Fruit fly (Drosophila melanogaster) whole organism, embryonic: Measurements from ENCODE around the gene CG8516.

Experiments
- Atf3 ChIP-seq: fragments of 200-800 bp; sonication (Bioruptor generic); optimal IDR thresholded peaks from 3 replicates; lab custom pipeline; 2016; ENCODE audit warnings: missing biosample characterization, missing genetic modification characterization
- BtbVII ChIP-seq: fragments of 200-800 bp; sonication (Bioruptor generic); optimal IDR thresholded peaks from 3 replicates; lab custom pipeline; 2017; ENCODE audit warnings: missing biosample characterization, mild to moderate bottlenecking, missing genetic modification characterization
- CG1024 ChIP-seq: fragments of 200-800 bp; sonication (Bioruptor generic); IDR thresholded peaks from 2 replicates; pipeline ENCODE4 v1.3.6; 2022; ENCODE audit warnings: missing biosample characterization, missing genetic modification characterization
- CG10366 ChIP-seq: fragments of 200-800 bp; sonication (Bioruptor generic); IDR thresholded peaks from 2 replicates; pipeline ENCODE4 v1.3.6; 2022; ENCODE audit warnings: missing biosample characterization, missing genetic modification characterization
- CG11398 ChIP-seq: fragments of 200-800 bp; sonication (Bioruptor generic); optimal IDR thresholded peaks from 2 replicates; lab custom pipeline; 2016; ENCODE audit warnings: missing biosample characterization, missing genetic modification characterization
- CG11560 ChIP-seq: fragments of 200-800 bp; sonication (Bioruptor generic); IDR thresholded peaks from 3 replicates; pipeline ENCODE4 v1.3.6; 2022; ENCODE audit warnings: missing biosample characterization, missing genetic modification characterization
- CG12071 ChIP-seq: fragments of 200-800 bp; sonication (Bioruptor generic); optimal IDR thresholded peaks from 3 replicates; lab custom pipeline; 2018; ENCODE audit warnings: missing biosample characterization, mild to moderate bottlenecking, missing genetic modification characterization
- CG12391 ChIP-seq: fragments of 200-800 bp; sonication (Bioruptor generic); optimal IDR thresholded peaks from 3 replicates; lab custom pipeline; 2018; ENCODE audit warnings: missing biosample characterization, mild to moderate bottlenecking, missing genetic modification characterization, moderate library complexity
- CG12744 ChIP-seq: fragments of 200-800 bp; sonication (Bioruptor generic); optimal IDR thresholded peaks from 2 replicates; lab custom pipeline; 2016; ENCODE audit warnings: missing biosample characterization, missing genetic modification characterization
- CG13296 ChIP-seq: fragments of 200-800 bp; sonication (Bioruptor generic); optimal IDR thresholded peaks from 3 replicates; lab custom pipeline; 2018; ENCODE audit warnings: missing biosample characterization, mild to moderate bottlenecking, missing genetic modification characterization
- CG14667 ChIP-seq: fragments of 200-800 bp; sonication (Bioruptor generic); IDR thresholded peaks from 2 replicates; pipeline ENCODE4 v1.3.6; 2022; ENCODE audit warnings: missing biosample characterization, missing genetic modification characterization
- CG15479 ChIP-seq: fragments of 200-800 bp; sonication (Bioruptor generic); optimal IDR thresholded peaks from 3 replicates; lab custom pipeline; 2019; ENCODE audit warnings: missing biosample characterization, mild to moderate bottlenecking, missing genetic modification characterization, moderate library complexity
- CG1603 ChIP-seq: fragments of 200-800 bp; sonication (Bioruptor generic); optimal IDR thresholded peaks from 2 replicates; lab custom pipeline; 2019; ENCODE audit warnings: missing biosample characterization, mild to moderate bottlenecking, missing genetic modification characterization, moderate library complexity
- CG17612 ChIP-seq: fragments of 200-800 bp; sonication (Bioruptor generic); IDR thresholded peaks from 2 replicates; pipeline ENCODE4 v1.3.6; 2022; ENCODE audit warnings: missing biosample characterization, missing genetic modification characterization
- CG17829 ChIP-seq: fragments of 200-800 bp; optimal IDR thresholded peaks from 2 replicates; lab custom pipeline; 2019; ENCODE audit warnings: missing biosample characterization, mild to moderate bottlenecking, missing genetic modification characterization, moderate library complexity
- CG3847 ChIP-seq: fragments of 200-800 bp; sonication (Bioruptor generic); IDR thresholded peaks from 2 replicates; pipeline ENCODE4 v1.3.6; 2022; ENCODE audit warnings: missing biosample characterization, missing genetic modification characterization
- CG4360 ChIP-seq: fragments of 200-800 bp; sonication (Bioruptor generic); IDR thresholded peaks from 2 replicates; pipeline ENCODE4 v1.3.6; 2022; ENCODE audit warnings: missing biosample characterization, missing genetic modification characterization
- CG6272 ChIP-seq: fragments of 200-800 bp; sonication (Bioruptor generic); IDR thresholded peaks from 2 replicates; pipeline ENCODE4 v1.3.6; 2022; ENCODE audit warnings: missing biosample characterization, missing genetic modification characterization
- CG6765 ChIP-seq: fragments of 200-800 bp; sonication (Bioruptor generic); optimal IDR thresholded peaks from 3 replicates; lab custom pipeline; 2017; ENCODE audit warnings: missing biosample characterization, mild to moderate bottlenecking, missing genetic modification characterization
- CG6791 ChIP-seq: fragments of 200-800 bp; sonication (Bioruptor generic); IDR thresholded peaks from 3 replicates; pipeline ENCODE4 v1.3.6; 2022; ENCODE audit warnings: missing biosample characterization, missing genetic modification characterization; ENCODE audit not compliant: partially characterized antibody
- CG7745 ChIP-seq: fragments of 200-800 bp; sonication (Bioruptor generic); optimal IDR thresholded peaks from 2 replicates; lab custom pipeline; 2018; ENCODE audit warnings: missing biosample characterization, mild to moderate bottlenecking, missing genetic modification characterization, moderate library complexity
- CG7839 ChIP-seq: fragments of 200-800 bp; sonication (Bioruptor generic); optimal IDR thresholded peaks from 3 replicates; lab custom pipeline; 2018; ENCODE audit warnings: missing biosample characterization, mild to moderate bottlenecking, missing genetic modification characterization, moderate library complexity
- CG8089 ChIP-seq: fragments of 200-800 bp; sonication (Bioruptor generic); optimal IDR thresholded peaks from 3 replicates; lab custom pipeline; 2016; ENCODE audit warnings: missing biosample characterization, missing genetic modification characterization
- CG9817 ChIP-seq: fragments of 200-800 bp; sonication (Bioruptor generic); optimal IDR thresholded peaks from 2 replicates; lab custom pipeline; 2018; ENCODE audit warnings: missing biosample characterization, mild to moderate bottlenecking, missing genetic modification characterization, moderate library complexity
- Dek ChIP-seq: fragments of 200-800 bp; sonication (Bioruptor generic); optimal IDR thresholded peaks from 3 replicates; lab custom pipeline; 2019; ENCODE audit warnings: missing biosample characterization, mild to moderate bottlenecking, missing genetic modification characterization, moderate library complexity
- Dfd ChIP-seq, 2 experiments: fragments of >200 bp; optimal IDR thresholded peaks; 2 replicates each; lab custom pipeline; 2017; ENCODE audit warnings: missing biosample characterization in 2 of 2, missing genetic modification characterization in 2 of 2
- Fer1 ChIP-seq: fragments of 200-800 bp; sonication (Bioruptor generic); optimal IDR thresholded peaks from 2 replicates; lab custom pipeline; 2017; ENCODE audit warnings: missing biosample characterization, mild to moderate bottlenecking, missing genetic modification characterization
- Gsc ChIP-seq: fragments of 200-800 bp; sonication (Bioruptor generic); IDR thresholded peaks from 2 replicates; pipeline ENCODE4 v1.3.6; 2022; ENCODE audit warnings: missing biosample characterization, missing genetic modification characterization
- Gug ChIP-seq: fragments of 200-800 bp; sonication (Bioruptor generic); IDR thresholded peaks from 4 replicates; pipeline ENCODE4 v1.3.6; 2022; ENCODE audit warnings: missing biosample characterization, missing genetic modification characterization
- H15 ChIP-seq: fragments of 200-800 bp; sonication (Bioruptor generic); IDR thresholded peaks from 3 replicates; pipeline ENCODE4 v1.3.6; 2022; ENCODE audit warnings: missing biosample characterization, missing genetic modification characterization
- Kr ChIP-seq: fragments of 200-800 bp; sonication (Bioruptor generic); optimal IDR thresholded peaks from 2 replicates; lab custom pipeline; 2017; ENCODE audit warnings: missing biosample characterization, mild to moderate bottlenecking, missing genetic modification characterization
- Mad ChIP-seq: fragments of 200-800 bp; sonication (Bioruptor generic); optimal IDR thresholded peaks from 2 replicates; lab custom pipeline; 2016; ENCODE audit warnings: missing biosample characterization, missing genetic modification characterization
- Mrtf ChIP-seq: fragments of 200-800 bp; sonication (Bioruptor generic); IDR thresholded peaks from 3 replicates; pipeline ENCODE4 v1.3.6; 2022; ENCODE audit warnings: missing biosample characterization, missing genetic modification characterization
- NK7.1 ChIP-seq: fragments of 200-800 bp; sonication (Bioruptor generic); optimal IDR thresholded peaks from 3 replicates; lab custom pipeline; 2016; ENCODE audit warnings: missing biosample characterization, missing genetic modification characterization
- Ptx1 ChIP-seq: fragments of 200-800 bp; sonication (Bioruptor generic); IDR thresholded peaks from 2 replicates; pipeline ENCODE4 v1.3.6; 2022; ENCODE audit warnings: missing biosample characterization, missing genetic modification characterization
- bab2 ChIP-seq: fragments of 200-800 bp; sonication (Bioruptor generic); optimal IDR thresholded peaks from 2 replicates; lab custom pipeline; 2016; ENCODE audit warnings: missing biosample characterization, missing genetic modification characterization
- br ChIP-seq: fragments of >200 bp; optimal IDR thresholded peaks from 2 replicates; lab custom pipeline; 2017
- bsh ChIP-seq, 2 experiments: fragments of 200-800 bp; sonication (Bioruptor generic); optimal IDR thresholded peaks; 2 replicates each; lab custom pipeline; 2017 to 2018; ENCODE audit warnings: mild to moderate bottlenecking in 2 of 2, missing biosample characterization in 2 of 2, missing genetic modification characterization in 2 of 2, moderate library complexity in 1 of 2
- crp ChIP-seq, 2 experiments: fragments of 200-800 bp; sonication (Bioruptor generic); optimal IDR thresholded peaks; 2 replicates in 1 of 2; 3 replicates in 1 of 2; lab custom pipeline; 2017; ENCODE audit warnings: missing biosample characterization in 2 of 2, missing genetic modification characterization in 2 of 2, mild to moderate bottlenecking in 1 of 2, moderate library complexity in 1 of 2
- danr ChIP-seq: fragments of 200-800 bp; sonication (Bioruptor generic); IDR thresholded peaks from 2 replicates; pipeline ENCODE4 v1.3.6; 2022; ENCODE audit warnings: missing biosample characterization, missing genetic modification characterization
- ewg ChIP-seq: fragments of 200-800 bp; sonication (Bioruptor generic); optimal IDR thresholded peaks from 3 replicates; lab custom pipeline; 2017; ENCODE audit warnings: mild to moderate bottlenecking, missing biosample characterization, missing genetic modification reagents, missing genetic modification characterization
- hkb ChIP-seq, 2 experiments: fragments of 200-800 bp in 1 of 2; fragments of >200 bp in 1 of 2; sonication (Bioruptor generic) in 1 of 2; IDR thresholded peaks in 1 of 2; optimal IDR thresholded peaks in 1 of 2; 2 replicates each; pipeline versions ENCODE4 v1.3.6 to Lab custom; 2017 to 2022; ENCODE audit warnings: missing biosample characterization in 1 of 2, missing genetic modification characterization in 1 of 2
- jigr1 ChIP-seq: fragments of 200-800 bp; sonication (Bioruptor generic); IDR thresholded peaks from 3 replicates; pipeline ENCODE4 v1.3.6; 2022; ENCODE audit warnings: missing biosample characterization, missing genetic modification characterization
- onecut ChIP-seq: fragments of 200-800 bp; sonication (Bioruptor generic); IDR thresholded peaks from 2 replicates; pipeline ENCODE4 v1.3.6; 2022; ENCODE audit warnings: missing biosample characterization, missing genetic modification characterization
- phol ChIP-seq: fragments of 200-800 bp; sonication (Bioruptor generic); optimal IDR thresholded peaks from 3 replicates; lab custom pipeline; 2018; ENCODE audit warnings: missing biosample characterization, mild to moderate bottlenecking, missing genetic modification characterization, moderate library complexity
- sim ChIP-seq: fragments of 200-800 bp; sonication (Bioruptor generic); IDR thresholded peaks from 2 replicates; pipeline ENCODE4 v1.3.6; 2022; ENCODE audit warnings: missing biosample characterization, missing genetic modification characterization
- sima ChIP-seq: fragments of 200-800 bp; sonication (Bioruptor generic); optimal IDR thresholded peaks from 2 replicates; lab custom pipeline; 2016; ENCODE audit warnings: missing biosample characterization, missing genetic modification characterization
- slbo ChIP-seq: fragments of 200-800 bp; sonication (Bioruptor generic); IDR thresholded peaks from 2 replicates; pipeline ENCODE4 v1.3.6; 2022; ENCODE audit warnings: missing biosample characterization, missing genetic modification characterization
- tap ChIP-seq: fragments of 200-800 bp; optimal IDR thresholded peaks from 3 replicates; lab custom pipeline; 2019; ENCODE audit warnings: missing biosample characterization, mild to moderate bottlenecking, missing genetic modification characterization, moderate library complexity
- z ChIP-seq: fragments of 200-800 bp; sonication (Bioruptor generic); IDR thresholded peaks from 3 replicates; pipeline ENCODE4 v1.3.6; 2022; ENCODE audit warnings: missing biosample characterization, missing genetic modification characterization
- zfh1 ChIP-seq: fragments of 200-800 bp; sonication (Bioruptor generic); IDR thresholded peaks from 3 replicates; pipeline ENCODE4 v1.3.6; 2022; ENCODE audit warnings: missing biosample characterization, missing genetic modification characterization

The CG8516 gene

dm6 chr3R:9771519-9771972 is 21.5 kb upstream of the CG8516 start, which contains the start of gene CG9471 (continued):
- TF ChIP-seq CG11398 (GFP tag; lab: Kevin White, UChicago) = peak; percentile 35
- TF ChIP-seq H15 (GFP tag; lab: Robert Waterston, UW) = peak; percentile 94
- TF ChIP-seq CG10366 (GFP tag; lab: Robert Waterston, UW) = peak; percentile 93
- peak; percentile 83 for TF ChIP-seq Atf3
- peak; percentile 89 for TF ChIP-seq phol (tag; lab: Kevin White, UChicago)
- peak in 1 of 2 experiments; percentile 38 for TF ChIP-seq crp (GFP tag; optimal IDR thresholded peaks at IDR 0.05; lab: Kevin White, UChicago)
- TF ChIP-seq Mad (GFP tag; lab: Kevin White, UChicago) = peak; percentile 68
- TF ChIP-seq CG7839 (tag; lab: Kevin White, UChicago) = peak; percentile 92
- peak; percentile 85 for TF ChIP-seq Mrtf (GFP tag; lab: Robert Waterston, UW)
- peak; percentile 96 for TF ChIP-seq slbo
- peak; percentile 58 for TF ChIP-seq CG7745 (tag; lab: Kevin White, UChicago)
- TF ChIP-seq CG3847 = peak; percentile 89
- no peak for TF ChIP-seq CG15479 (GFP tag; lab: Kevin White, UChicago)
- TF ChIP-seq BtbVII (GFP tag; lab: Kevin White, UChicago) = peak; percentile 89
- TF ChIP-seq NK7.1 (GFP tag; lab: Kevin White, UChicago) = peak; percentile 85
- peak; percentile 73 to 93 for TF ChIP-seq bsh (GFP tag; optimal IDR thresholded peaks at IDR 0.05; lab: Kevin White, UChicago)
- TF ChIP-seq CG6765 (GFP tag; lab: Kevin White, UChicago) = peak; percentile 88
- TF ChIP-seq CG9817 = peak; percentile 92
- TF ChIP-seq Fer1 (GFP tag; lab: Kevin White, UChicago) = peak; percentile 94
- peak; percentile 90 for TF ChIP-seq zfh1 (GFP tag; lab: Robert Waterston, UW)
- peak; percentile 32; the same call in 2 of the 3 replicates for TF ChIP-seq z
- peak; percentile 73 for TF ChIP-seq sim (GFP tag; lab: Robert Waterston, UW)
- peak; percentile 61 for TF ChIP-seq CG4360 (GFP tag; lab: Robert Waterston, UW)
- TF ChIP-seq Dfd (GFP tag; optimal IDR thresholded peaks at IDR 0.05; lab: Kevin White, UChicago) = no peak
- peak; percentile 84 for TF ChIP-seq CG1603 (tag; lab: Kevin White, UChicago)
- TF ChIP-seq CG6791 = no peak
- TF ChIP-seq Kr (GFP tag; lab: Kevin White, UChicago) = no peak
- peak; percentile 88 for TF ChIP-seq CG12071 (GFP tag; lab: Kevin White, UChicago)
- TF ChIP-seq CG8089 (GFP tag; lab: Kevin White, UChicago) = peak; percentile 77
- peak; percentile 74 for TF ChIP-seq danr (GFP tag; lab: Robert Waterston, UW)
- peak; percentile 91 for TF ChIP-seq CG17829 (tag; lab: Kevin White, UChicago)
- TF ChIP-seq sima (GFP tag; lab: Kevin White, UChicago) = peak; percentile 7
- peak; percentile 91 for TF ChIP-seq CG13296 (GFP tag; lab: Kevin White, UChicago)
- peak; percentile 56; the same call in 1 of the 2 replicates for TF ChIP-seq CG1024 (GFP tag; lab: Robert Waterston, UW)
- peak; percentile 94 for TF ChIP-seq CG12391 (tag; lab: Kevin White, UChicago)
- TF ChIP-seq Gsc (GFP tag; lab: Robert Waterston, UW) = peak; percentile 70
- TF ChIP-seq CG11560 = peak; percentile 66; the same call in 2 of the 3 replicates
- no peak for TF ChIP-seq hkb (optimal IDR thresholded peaks at IDR 0.05; lab: Kevin White, UChicago)
- TF ChIP-seq hkb (GFP tag; IDR thresholded peaks at IDR 0.05; lab: Robert Waterston, UW) = peak; percentile 95
- peak; percentile 89 for TF ChIP-seq CG14667 (GFP tag; lab: Robert Waterston, UW)
- TF ChIP-seq jigr1 (GFP tag; lab: Robert Waterston, UW) = peak; percentile 80; the same call in 2 of the 3 replicates
- peak; percentile 89 for TF ChIP-seq Gug
- TF ChIP-seq tap (tag; lab: Kevin White, UChicago) = peak; percentile 92
- peak; percentile 87 for TF ChIP-seq bab2 (GFP tag; lab: Kevin White, UChicago)
- TF ChIP-seq CG17612 (GFP tag; lab: Robert Waterston, UW) = peak; percentile 78
- peak; percentile 96 for TF ChIP-seq Ptx1 (GFP tag; lab: Robert Waterston, UW)
- TF ChIP-seq CG12744 (GFP tag; lab: Kevin White, UChicago) = peak; percentile 83
- peak; percentile 69 for TF ChIP-seq ewg (GFP tag; lab: Kevin White, UChicago)
- no peak for TF ChIP-seq br (lab: Kevin White, UChicago)
- peak; percentile 87 for TF ChIP-seq CG6272
- peak; percentile 80 for TF ChIP-seq onecut (GFP tag; lab: Robert Waterston, UW)
- peak; percentile 90 for TF ChIP-seq Dek (tag; lab: Kevin White, UChicago)
